Fruit fly (Drosophila melanogaster): ENCODE data around the gene CG34276.

DNA sequence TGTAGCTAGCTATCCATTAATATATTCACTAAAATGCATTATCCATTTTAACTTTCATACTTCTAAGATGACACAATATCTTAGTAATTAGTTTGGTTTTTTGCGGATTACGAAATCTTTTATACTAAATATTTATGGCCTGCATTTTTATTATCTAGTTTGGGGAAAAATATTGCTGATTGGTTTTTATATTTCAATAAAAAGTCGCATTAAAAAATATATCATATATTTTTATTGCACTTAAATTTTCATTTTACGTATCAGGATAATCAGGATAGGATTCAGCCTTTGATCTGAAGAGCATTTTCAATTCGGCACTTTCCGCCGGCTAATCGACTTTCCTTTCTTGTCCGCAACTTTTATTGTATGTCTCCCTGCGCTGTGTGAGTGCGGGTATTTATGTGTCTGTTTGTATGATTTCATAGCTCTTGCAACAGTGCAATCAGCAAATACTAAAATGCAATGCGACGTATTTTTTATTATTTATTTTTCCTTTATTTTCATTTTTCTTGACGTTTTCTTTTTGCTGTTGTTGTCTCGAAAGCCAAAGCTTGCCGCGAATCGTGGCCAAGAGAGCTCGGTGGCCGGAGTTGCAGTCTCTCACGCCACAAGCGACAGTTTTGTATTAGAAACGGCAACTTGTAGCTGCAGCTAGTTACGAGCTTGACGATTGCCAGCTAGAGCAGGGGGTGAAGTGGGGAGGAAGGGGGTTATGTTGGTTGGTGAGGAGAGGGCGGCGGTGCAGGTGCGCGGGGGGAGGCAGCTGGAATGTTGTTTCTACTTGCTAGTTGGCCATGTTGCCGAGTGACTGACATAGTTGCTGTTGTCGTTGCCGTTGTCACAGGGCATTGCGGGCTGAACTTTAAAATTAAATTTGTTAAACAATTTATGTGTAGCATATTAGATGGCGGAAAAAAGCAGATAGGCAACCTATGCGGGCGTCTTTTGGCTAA lies 2.5 kb upstream of the CG34276 start:
- TF ChIP-seq pan (optimal IDR thresholded peaks at IDR 0.05), result no peak
- TF ChIP-seq psq (optimal IDR thresholded peaks at IDR 0.05), result no peak
- TF ChIP-seq EcR (GFP tag; optimal IDR thresholded peaks at IDR 0.05), result no peak

Data from whole organism.